Worm (Caenorhabditis elegans) whole organism, L3 larva: Measurements from ENCODE around the gene VW02B12L.2.

ENCODE experiments used
- ZK546.5 ChIP-seq: sonication (generic microtip); optimal IDR thresholded peaks from 2 replicates; lab custom pipeline; 2017; ENCODE audit warnings: missing biosample characterization, missing genetic modification characterization
- ama-1 ChIP-seq: fragments of 150-350 bp; optimal IDR thresholded peaks from 2 replicates; lab custom pipeline; 2018
- ceh-82 ChIP-seq: fragments of 150-350 bp; optimal IDR thresholded peaks from 2 replicates; lab custom pipeline; 2014; ENCODE audit warnings: missing biosample characterization, missing genetic modification characterization
- elt-1 ChIP-seq: fragments of 150-350 bp; optimal IDR thresholded peaks from 2 replicates; lab custom pipeline; 2014; ENCODE audit warnings: missing biosample characterization, missing genetic modification characterization
- elt-2 ChIP-seq: sonication (generic microtip); optimal IDR thresholded peaks from 2 replicates; lab custom pipeline; 2016; ENCODE audit warnings: missing genetic modification reagents, mild to moderate bottlenecking, missing genetic modification characterization, missing compliant biosample characterization
- fkh-10 ChIP-seq: sonication (generic microtip); optimal IDR thresholded peaks from 2 replicates; lab custom pipeline; 2017; ENCODE audit warnings: missing biosample characterization, missing genetic modification reagents, missing genetic modification characterization
- mdl-1 ChIP-seq: fragments of 150-350 bp; optimal IDR thresholded peaks from 2 replicates; lab custom pipeline; 2014; ENCODE audit warnings: missing biosample characterization, missing genetic modification characterization
- nhr-23 ChIP-seq: fragments of 150-350 bp; optimal IDR thresholded peaks from 2 replicates; lab custom pipeline; 2014; ENCODE audit warnings: missing biosample characterization, missing genetic modification reagents, missing genetic modification characterization
- nhr-237 ChIP-seq: fragments of 150-350 bp; optimal IDR thresholded peaks from 2 replicates; lab custom pipeline; 2014; ENCODE audit warnings: missing biosample characterization, missing genetic modification characterization
- nhr-76 ChIP-seq: fragments of 150-350 bp; sonication (generic microtip); optimal IDR thresholded peaks from 5 replicates; lab custom pipeline; 2014; ENCODE audit warnings: missing biosample characterization, missing genetic modification characterization
- nhr-77 ChIP-seq: fragments of 150-350 bp; optimal IDR thresholded peaks from 2 replicates; lab custom pipeline; 2014; ENCODE audit warnings: missing biosample characterization, missing genetic modification characterization
- sea-2 ChIP-seq: fragments of 150-350 bp; sonication (generic microtip); optimal IDR thresholded peaks from 4 replicates; lab custom pipeline; 2014; ENCODE audit warnings: missing biosample characterization, missing genetic modification reagents, missing genetic modification characterization
- snpc-4 ChIP-seq: fragments of 150-350 bp; optimal IDR thresholded peaks from 2 replicates; lab custom pipeline; 2014; ENCODE audit warnings: missing biosample characterization, missing genetic modification characterization
- tbx-2 ChIP-seq: sonication (generic microtip); optimal IDR thresholded peaks from 2 replicates; lab custom pipeline; 2016; ENCODE audit warnings: mild to moderate bottlenecking, missing genetic modification characterization, missing compliant biosample characterization

ce11 chrII:11453025-11453424 lies 12.9 kb upstream of the VW02B12L.2 start, which contains the start of gene rsp-1:
- peak; percentile 74 for TF ChIP-seq tbx-2 (tag; lab: Kevin White, UChicago)
- TF ChIP-seq nhr-76 (tag; lab: Kevin White, UChicago): no peak
- TF ChIP-seq fkh-10: no peak
- no peak for TF ChIP-seq ama-1 (lab: Kevin White, UChicago)
- TF ChIP-seq nhr-237: no peak
- TF ChIP-seq elt-2 (tag; lab: Kevin White, UChicago): peak; percentile 90
- peak; percentile 68 for TF ChIP-seq sea-2 (GFP tag; lab: Kevin White, UChicago)
- peak; percentile 96 for TF ChIP-seq nhr-23 (tag; lab: Kevin White, UChicago)
- TF ChIP-seq elt-1 (tag; lab: Kevin White, UChicago): peak; percentile 26
- peak; percentile 28 for TF ChIP-seq ceh-82 (tag; lab: Kevin White, UChicago)
- TF ChIP-seq ZK546.5: no peak
- TF ChIP-seq nhr-77 (tag; lab: Kevin White, UChicago): no peak
- TF ChIP-seq snpc-4: peak; percentile 90
- TF ChIP-seq mdl-1 (tag; lab: Kevin White, UChicago): no peak
